Worm (Caenorhabditis elegans) whole organism, midembryonic: ENCODE data around the gene nlp-53.

ENCODE experiments used
- T22C8.4 ChIP-seq: fragments of 200-800 bp; sonication (Bioruptor generic); IDR thresholded peaks from 2 replicates; pipeline ENCODE4 v1.3.6; 2022; ENCODE audit warnings: missing genetic modification characterization, missing compliant biosample characterization
- cog-1 ChIP-seq: sonication (generic microtip); optimal IDR thresholded peaks from 2 replicates; lab custom pipeline; 2016; ENCODE audit warnings: missing genetic modification characterization, missing compliant biosample characterization
- flt-1 ChIP-seq: fragments of 200-800 bp; sonication (Bioruptor generic); IDR thresholded peaks from 2 replicates; pipeline ENCODE4 v1.3.6; 2022; ENCODE audit warnings: missing genetic modification characterization, missing compliant biosample characterization
- klf-2 ChIP-seq: fragments of 200-800 bp; sonication (Bioruptor generic); conservative IDR thresholded peaks from 2 replicates; pipeline ENCODE4 v1.3.6; 2022; ENCODE audit warnings: missing genetic modification reagents, missing genetic modification characterization, missing compliant biosample characterization
- med-1 ChIP-seq: sonication (generic microtip); optimal IDR thresholded peaks from 2 replicates; lab custom pipeline; 2017; ENCODE audit warnings: missing genetic modification characterization, mild to moderate bottlenecking, missing compliant biosample characterization, antibody characterized with exemption, missing genetic modification reagents; ENCODE audit not compliant: insufficient read depth
- ref-1 ChIP-seq: fragments of 200-800 bp; sonication (Bioruptor generic); conservative IDR thresholded peaks from 2 replicates; pipeline ENCODE4 v1.3.6; 2022; ENCODE audit warnings: missing genetic modification reagents, missing genetic modification characterization, missing compliant biosample characterization
- tab-1 ChIP-seq: fragments of 200-800 bp; sonication (Bioruptor generic); IDR thresholded peaks from 2 replicates; pipeline ENCODE4 v1.3.6; 2022; ENCODE audit warnings: missing genetic modification characterization, missing compliant biosample characterization
- ztf-29 ChIP-seq: fragments of 200-800 bp; sonication (Bioruptor generic); IDR thresholded peaks from 2 replicates; pipeline ENCODE4 v1.3.6; 2022; ENCODE audit warnings: missing genetic modification reagents, missing genetic modification characterization, missing compliant biosample characterization

DNA sequence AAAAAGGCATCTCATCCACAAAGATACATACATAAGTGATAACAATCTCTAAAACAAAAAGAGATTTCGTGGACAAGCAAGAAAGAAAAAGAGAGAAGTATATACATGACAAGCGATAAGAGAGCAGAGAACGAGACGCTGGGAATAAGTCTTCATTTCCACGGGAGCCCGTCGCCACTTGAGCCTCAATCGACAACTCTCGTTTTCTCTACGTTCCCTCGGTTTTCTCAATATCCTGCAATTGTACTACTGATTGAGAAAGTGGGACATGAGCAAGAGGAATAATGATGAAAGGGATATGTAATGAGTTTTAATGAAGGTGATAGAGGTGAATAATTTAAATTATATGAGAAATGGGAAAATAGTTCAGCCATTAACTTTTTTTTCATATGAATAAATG lies 18.9 kb downstream of the nlp-53 start:
- TF ChIP-seq flt-1 (GFP tag; lab: Robert Waterston, UW) (no peak), ztf-29 (GFP tag; lab: Robert Waterston, UW) (no peak), T22C8.4 (GFP tag; lab: Robert Waterston, UW) (no peak), klf-2 (no peak), ref-1 (GFP tag; lab: Robert Waterston, UW) (no peak), med-1 (no peak), tab-1 (no peak), cog-1 (no peak)
